Worm (Caenorhabditis elegans): ENCODE data around the gene clec-35.

DNA sequence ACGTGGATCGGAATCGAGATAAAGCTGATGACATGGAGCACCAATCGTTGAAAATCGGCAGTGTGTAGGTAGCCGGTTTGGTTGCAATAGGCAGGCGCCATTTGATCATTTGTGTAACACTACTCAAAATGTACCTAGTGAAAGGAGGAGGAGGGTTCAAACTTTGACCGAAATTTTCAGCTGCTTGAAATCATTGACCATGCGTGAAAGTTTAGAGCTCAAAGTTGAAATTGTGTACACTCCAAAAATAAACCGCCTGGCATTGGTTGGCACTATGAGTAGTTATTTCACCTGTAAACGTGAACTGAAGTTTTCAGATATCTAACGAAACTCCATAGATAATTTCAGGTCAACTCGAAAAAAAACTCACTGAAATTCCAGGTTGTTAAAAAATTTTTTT is 21.9 kb downstream of the clec-35 start, which contains the start of gene srh-215:
- TF ChIP-seq odd-2 (tag; optimal IDR thresholded peaks at IDR 0.05) (no peak), pqm-1 (tag; optimal IDR thresholded peaks at IDR 0.05) (no peak)
